Worm (Caenorhabditis elegans): ENCODE measurements around the gene smf-1.

ce11 chrX:6672519-6672918, 50.3 kb downstream of the smf-1 start, which contains the start of gene col-172:
- TF ChIP-seq ces-1 (GFP tag; optimal IDR thresholded peaks at IDR 0.05) (no peak), elt-3 (tag; optimal IDR thresholded peaks at IDR 0.05) (no peak), lsy-2 (tag; optimal IDR thresholded peaks at IDR 0.05) (no peak), ztf-11 (tag; optimal IDR thresholded peaks at IDR 0.05) (no peak), unc-62 (GFP tag; optimal IDR thresholded peaks at IDR 0.05) (no peak), snpc-4 (tag; optimal IDR thresholded peaks at IDR 0.05) (no peak), drap-1 (GFP tag; optimal IDR thresholded peaks at IDR 0.05) (no peak), nhr-237 (tag; optimal IDR thresholded peaks at IDR 0.05) (no peak)

All from whole organism, mixed stage, embryonic.